Worm (Caenorhabditis elegans) whole organism, young adult: ENCODE measurements around the gene C30G12.4.

Experiments used
- K11D2.4 ChIP-seq: fragments of 200-800 bp; sonication (Bioruptor generic); IDR thresholded peaks from 2 replicates; pipeline ENCODE4 v1.3.6; 2022; ENCODE audit warnings: missing genetic modification reagents, missing genetic modification characterization, missing compliant biosample characterization
- ama-1 ChIP-seq, 3 experiments: fragments of 150-350 bp in 1 of 3; sonication (generic microtip) in 2 of 3; optimal IDR thresholded peaks; 2 replicates each; lab custom pipeline; 2014 to 2018; ENCODE audit warnings: missing biosample characterization in 2 of 3, missing genetic modification characterization in 2 of 3, missing genetic modification reagents in 2 of 3
- aptf-2 ChIP-seq: fragments of 200-800 bp; sonication (Bioruptor generic); conservative IDR thresholded peaks from 2 replicates; pipeline ENCODE4 v1.3.6; 2022; ENCODE audit warnings: missing genetic modification reagents, missing genetic modification characterization, missing compliant biosample characterization
- ceh-58 ChIP-seq: fragments of 200-800 bp; sonication (Bioruptor generic); IDR thresholded peaks from 2 replicates; pipeline ENCODE4 v1.3.6; 2022; ENCODE audit warnings: missing genetic modification characterization, missing compliant biosample characterization
- hlh-26 ChIP-seq: fragments of 200-800 bp; sonication (Bioruptor generic); conservative IDR thresholded peaks from 2 replicates; pipeline ENCODE4 v1.3.6; 2022; ENCODE audit warnings: missing genetic modification reagents, missing genetic modification characterization, missing compliant biosample characterization
- lin-26 ChIP-seq: fragments of 200-800 bp; sonication (Bioruptor generic); IDR thresholded peaks from 2 replicates; pipeline ENCODE4 v1.3.6; 2022; ENCODE audit warnings: missing genetic modification reagents, missing genetic modification characterization, missing compliant biosample characterization
- lin-40 ChIP-seq: sonication (generic microtip); optimal IDR thresholded peaks from 2 replicates; lab custom pipeline; 2016; ENCODE audit warnings: missing genetic modification characterization, mild to moderate bottlenecking, missing compliant biosample characterization, missing genotype, missing genetic modification reagents
- mes-4 ChIP-seq: sonication (generic microtip); optimal IDR thresholded peaks from 2 replicates; lab custom pipeline; 2016; ENCODE audit warnings: missing genotype, missing genetic modification characterization, missing compliant biosample characterization
- nhr-27 ChIP-seq: fragments of 200-800 bp; sonication (Bioruptor generic); optimal IDR thresholded peaks from 2 replicates; lab custom pipeline; 2018; ENCODE audit warnings: mild to moderate bottlenecking, missing genetic modification characterization, moderate library complexity, missing compliant biosample characterization

ce11 chrII:7239705-7240104 is 22.2 kb upstream of the C30G12.4 start:
- no peak for TF ChIP-seq ceh-58 (GFP tag; lab: Robert Waterston, UW)
- TF ChIP-seq aptf-2, result no peak
- no peak for TF ChIP-seq lin-26 (GFP tag; lab: Robert Waterston, UW)
- no peak for TF ChIP-seq nhr-27
- no peak for TF ChIP-seq lin-40 (tag; lab: Kevin White, UChicago)
- TF ChIP-seq K11D2.4 (GFP tag; lab: Robert Waterston, UW), result no peak
- no peak for TF ChIP-seq mes-4 (tag; lab: Kevin White, UChicago)
- no peak for TF ChIP-seq ama-1 (optimal IDR thresholded peaks at IDR 0.05; lab: Kevin White, UChicago)
- TF ChIP-seq ama-1 (GFP tag; optimal IDR thresholded peaks at IDR 0.05; lab: Kevin White, UChicago), result no peak
- no peak for TF ChIP-seq hlh-26
